Worm (Caenorhabditis elegans) whole organism, young adult: ENCODE data around the gene T01E8.8.

Experiments used
- B0019.2 ChIP-seq: fragments of 200-800 bp; sonication (Bioruptor generic); conservative IDR thresholded peaks from 2 replicates; pipeline ENCODE4 v1.3.6; 2022; ENCODE audit warnings: missing genetic modification reagents, missing genetic modification characterization, missing compliant biosample characterization
- B0035.1 ChIP-seq: sonication (generic microtip); optimal IDR thresholded peaks from 2 replicates; lab custom pipeline; 2016; ENCODE audit warnings: missing genetic modification characterization, mild to moderate bottlenecking, missing compliant biosample characterization, missing genotype, missing genetic modification reagents
- B0261.1 ChIP-seq: sonication (generic microtip); optimal IDR thresholded peaks from 2 replicates; lab custom pipeline; 2016; ENCODE audit warnings: mild to moderate bottlenecking, missing genetic modification characterization, moderate library complexity, missing compliant biosample characterization
- C06A6.2 ChIP-seq: fragments of 200-800 bp; sonication (Bioruptor generic); conservative IDR thresholded peaks from 2 replicates; pipeline ENCODE4 v1.3.6; 2022; ENCODE audit warnings: missing genetic modification characterization, missing compliant biosample characterization
- D2030.7 ChIP-seq: fragments of 200-800 bp; sonication (Bioruptor generic); IDR thresholded peaks from 2 replicates; pipeline ENCODE4 v1.3.6; 2022; ENCODE audit warnings: missing genetic modification reagents, missing genetic modification characterization, missing compliant biosample characterization
- F22D6.2 ChIP-seq: sonication (generic microtip); optimal IDR thresholded peaks from 2 replicates; lab custom pipeline; 2016; ENCODE audit warnings: mild to moderate bottlenecking, missing genetic modification characterization, missing compliant biosample characterization
- F23B12.7 ChIP-seq: sonication (generic microtip); optimal IDR thresholded peaks from 2 replicates; lab custom pipeline; 2017; ENCODE audit warnings: missing genetic modification characterization, mild to moderate bottlenecking, missing compliant biosample characterization, antibody characterized with exemption, moderate library complexity; ENCODE audit not compliant: insufficient read depth
- F37B4.10 ChIP-seq: fragments of 200-800 bp; sonication (Bioruptor generic); IDR thresholded peaks from 2 replicates; pipeline ENCODE4 v1.3.6; 2022; ENCODE audit warnings: missing genetic modification characterization, missing compliant biosample characterization
- F52B5.7 ChIP-seq: sonication (generic microtip); optimal IDR thresholded peaks from 2 replicates; lab custom pipeline; 2016; ENCODE audit warnings: mild to moderate bottlenecking, missing genetic modification characterization, missing compliant biosample characterization
- F55B11.4 ChIP-seq: sonication (generic microtip); optimal IDR thresholded peaks from 2 replicates; lab custom pipeline; 2016; ENCODE audit warnings: missing compliant biosample characterization, missing genetic modification characterization, borderline replicate concordance; ENCODE audit not compliant: insufficient read depth
- F57C9.4 ChIP-seq: sonication (generic microtip); optimal IDR thresholded peaks from 2 replicates; lab custom pipeline; 2017; ENCODE audit warnings: mild to moderate bottlenecking, missing genetic modification characterization, missing compliant biosample characterization
- K11D2.4 ChIP-seq: fragments of 200-800 bp; sonication (Bioruptor generic); IDR thresholded peaks from 2 replicates; pipeline ENCODE4 v1.3.6; 2022; ENCODE audit warnings: missing genetic modification reagents, missing genetic modification characterization, missing compliant biosample characterization
- T07F8.4 ChIP-seq: sonication (generic microtip); optimal IDR thresholded peaks from 2 replicates; lab custom pipeline; 2016; ENCODE audit warnings: mild to moderate bottlenecking, missing genetic modification characterization, moderate library complexity, missing compliant biosample characterization
- Y67H2A.10 ChIP-seq: fragments of 200-800 bp; sonication (Bioruptor generic); conservative IDR thresholded peaks from 2 replicates; pipeline ENCODE4 v1.3.6; 2022; ENCODE audit warnings: missing genetic modification reagents, missing genetic modification characterization, missing compliant biosample characterization
- ZK185.1 ChIP-seq: sonication (generic microtip); optimal IDR thresholded peaks from 2 replicates; lab custom pipeline; 2016; ENCODE audit warnings: mild to moderate bottlenecking, missing genetic modification characterization, missing compliant biosample characterization; ENCODE audit not compliant: poor library complexity, severe bottlenecking
- akir-1 ChIP-seq: fragments of 200-800 bp; sonication (Bioruptor generic); optimal IDR thresholded peaks from 2 replicates; lab custom pipeline; 2018; ENCODE audit warnings: mild to moderate bottlenecking, missing genetic modification characterization, moderate library complexity, missing compliant biosample characterization
- ama-1 ChIP-seq, 3 experiments: fragments of 150-350 bp in 1 of 3; sonication (generic microtip) in 2 of 3; optimal IDR thresholded peaks; 2 replicates each; lab custom pipeline; 2014 to 2018; ENCODE audit warnings: missing biosample characterization in 2 of 3, missing genetic modification characterization in 2 of 3, missing genetic modification reagents in 2 of 3
- aptf-2 ChIP-seq: fragments of 200-800 bp; sonication (Bioruptor generic); conservative IDR thresholded peaks from 2 replicates; pipeline ENCODE4 v1.3.6; 2022; ENCODE audit warnings: missing genetic modification reagents, missing genetic modification characterization, missing compliant biosample characterization
- cebp-1 ChIP-seq, 2 experiments: fragments of 200-800 bp in 1 of 2; sonication (Bioruptor generic) in 1 of 2; sonication (generic microtip) in 1 of 2; IDR thresholded peaks in 1 of 2; optimal IDR thresholded peaks in 1 of 2; 2 replicates each; pipeline versions ENCODE4 v1.3.6 to Lab custom; 2017 to 2022; ENCODE audit warnings: missing compliant biosample characterization in 2 of 2, missing genetic modification characterization in 2 of 2, mild to moderate bottlenecking in 1 of 2, missing genetic modification reagents in 1 of 2, moderate library complexity in 1 of 2
- ceh-100 ChIP-seq: fragments of 200-800 bp; sonication (Bioruptor generic); IDR thresholded peaks from 2 replicates; pipeline ENCODE4 v1.3.6; 2022; ENCODE audit warnings: missing genetic modification reagents, missing genetic modification characterization, missing compliant biosample characterization
- chd-7 ChIP-seq: sonication (generic microtip); optimal IDR thresholded peaks from 2 replicates; lab custom pipeline; 2016; ENCODE audit warnings: mild to moderate bottlenecking, missing genetic modification characterization, moderate library complexity, missing compliant biosample characterization
- efl-1 ChIP-seq: fragments of 150-350 bp; optimal IDR thresholded peaks from 2 replicates; lab custom pipeline; 2014; ENCODE audit warnings: missing biosample characterization, missing genetic modification reagents, missing genetic modification characterization
- egl-18 ChIP-seq: fragments of 200-800 bp; sonication (Bioruptor generic); IDR thresholded peaks from 2 replicates; pipeline ENCODE4 v1.3.6; 2022; ENCODE audit warnings: missing genetic modification reagents, missing genetic modification characterization, missing compliant biosample characterization
- egrh-3 ChIP-seq: fragments of 200-800 bp; sonication (Bioruptor generic); IDR thresholded peaks from 2 replicates; pipeline ENCODE4 v1.3.6; 2022; ENCODE audit warnings: missing genetic modification reagents, missing genetic modification characterization, missing compliant biosample characterization
- gei-17 ChIP-seq: fragments of 200-800 bp; sonication (Bioruptor generic); optimal IDR thresholded peaks from 2 replicates; lab custom pipeline; 2018; ENCODE audit warnings: mild to moderate bottlenecking, missing genetic modification characterization, missing compliant biosample characterization
- hlh-26 ChIP-seq: fragments of 200-800 bp; sonication (Bioruptor generic); conservative IDR thresholded peaks from 2 replicates; pipeline ENCODE4 v1.3.6; 2022; ENCODE audit warnings: missing genetic modification reagents, missing genetic modification characterization, missing compliant biosample characterization
- hsf-1 ChIP-seq: fragments of 200-800 bp; sonication (Bioruptor generic); IDR thresholded peaks from 2 replicates; pipeline ENCODE4 v1.3.6; 2022; ENCODE audit warnings: missing genetic modification reagents, missing genetic modification characterization, missing compliant biosample characterization
- lag-1 ChIP-seq: fragments of 200-800 bp; sonication (Bioruptor generic); IDR thresholded peaks from 2 replicates; pipeline ENCODE4 v1.3.6; 2022; ENCODE audit warnings: missing genetic modification reagents, missing genetic modification characterization, missing compliant biosample characterization
- lin-26 ChIP-seq: fragments of 200-800 bp; sonication (Bioruptor generic); IDR thresholded peaks from 2 replicates; pipeline ENCODE4 v1.3.6; 2022; ENCODE audit warnings: missing genetic modification reagents, missing genetic modification characterization, missing compliant biosample characterization
- lin-35 ChIP-seq, 3 experiments: fragments of 150-350 bp in 2 of 3; sonication (generic microtip) in 1 of 3; optimal IDR thresholded peaks; 2 replicates each; lab custom pipeline; 2014 to 2018; ENCODE audit warnings: missing biosample characterization in 3 of 3, missing genetic modification characterization in 3 of 3, missing genetic modification reagents in 3 of 3
- mcd-1 ChIP-seq: fragments of 200-800 bp; sonication (Bioruptor generic); IDR thresholded peaks from 2 replicates; pipeline ENCODE4 v1.3.6; 2022; ENCODE audit warnings: missing genetic modification reagents, missing genetic modification characterization, missing compliant biosample characterization
- nfya-2 ChIP-seq: fragments of 200-800 bp; sonication (Bioruptor generic); IDR thresholded peaks from 2 replicates; pipeline ENCODE4 v1.3.6; 2022; ENCODE audit warnings: missing genetic modification reagents, missing genetic modification characterization, missing compliant biosample characterization
- pbrm-1 ChIP-seq: fragments of 200-800 bp; sonication (Bioruptor generic); IDR thresholded peaks from 2 replicates; pipeline ENCODE4 v1.3.6; 2022; ENCODE audit warnings: missing genetic modification reagents, missing genetic modification characterization, missing compliant biosample characterization
- pha-4 ChIP-seq: fragments of 150-350 bp; sonication (generic microtip); optimal IDR thresholded peaks from 2 replicates; lab custom pipeline; 2014; ENCODE audit warnings: missing biosample characterization, missing genetic modification reagents, missing genetic modification characterization
- rec-8 ChIP-seq, 2 experiments: sonication (generic microtip); optimal IDR thresholded peaks; 2 replicates each; lab custom pipeline; 2016; ENCODE audit warnings: mild to moderate bottlenecking in 2 of 2, missing genetic modification characterization in 2 of 2, missing genetic modification reagents in 2 of 2, missing genotype in 2 of 2, missing biosample characterization in 1 of 2, missing compliant biosample characterization in 1 of 2, moderate library complexity in 1 of 2
- sdz-38 ChIP-seq: sonication (generic microtip); optimal IDR thresholded peaks from 2 replicates; lab custom pipeline; 2016; ENCODE audit warnings: missing genotype, missing genetic modification characterization, missing compliant biosample characterization
- snpc-1.3 ChIP-seq: sonication (generic microtip); optimal IDR thresholded peaks from 2 replicates; lab custom pipeline; 2017; ENCODE audit warnings: missing genetic modification characterization, mild to moderate bottlenecking, missing compliant biosample characterization, antibody characterized with exemption, moderate library complexity, missing genotype, missing genetic modification reagents; ENCODE audit not compliant: insufficient read depth
- snpc-3.4 ChIP-seq: sonication (generic microtip); optimal IDR thresholded peaks from 2 replicates; lab custom pipeline; 2017; ENCODE audit warnings: missing genetic modification characterization, mild to moderate bottlenecking, missing compliant biosample characterization, antibody characterized with exemption, moderate library complexity, missing genotype, missing genetic modification reagents
- tbp1 ChIP-seq: fragments of 200-800 bp; sonication (Bioruptor generic); optimal IDR thresholded peaks from 2 replicates; lab custom pipeline; 2018; ENCODE audit warnings: mild to moderate bottlenecking, missing genetic modification characterization, missing compliant biosample characterization
- xnd-1 ChIP-seq: sonication (generic microtip); optimal IDR thresholded peaks from 2 replicates; lab custom pipeline; 2016; ENCODE audit warnings: missing genotype, missing genetic modification reagents, missing genetic modification characterization, missing compliant biosample characterization
- zfh-2 ChIP-seq: fragments of 200-800 bp; sonication (Bioruptor generic); conservative IDR thresholded peaks from 2 replicates; pipeline ENCODE4 v1.3.6; 2022; ENCODE audit warnings: missing genetic modification reagents, missing genetic modification characterization, missing compliant biosample characterization
- ztf-18 ChIP-seq: sonication (generic microtip); optimal IDR thresholded peaks from 2 replicates; lab custom pipeline; 2016; ENCODE audit warnings: missing genotype, mild to moderate bottlenecking, missing genetic modification characterization, missing compliant biosample characterization
- ztf-3 ChIP-seq: fragments of 200-800 bp; sonication (Bioruptor generic); optimal IDR thresholded peaks from 2 replicates; lab custom pipeline; 2018; ENCODE audit warnings: mild to moderate bottlenecking, missing genetic modification characterization, missing compliant biosample characterization
- ztf-6 ChIP-seq: fragments of 200-800 bp; sonication (Bioruptor generic); IDR thresholded peaks from 2 replicates; pipeline ENCODE4 v1.3.6; 2022; ENCODE audit warnings: missing genetic modification reagents, missing genetic modification characterization, missing compliant biosample characterization

The T01E8.8 gene

ce11 chrII:10248355-10249041 lies 17.4 kb downstream of the T01E8.8 start, which contains the start of gene atad-3 (continued):
- TF ChIP-seq akir-1 (GFP tag; lab: Kevin White, UChicago) (peak; percentile 77), K11D2.4 (GFP tag; lab: Robert Waterston, UW) (peak; percentile 97), chd-7 (peak; percentile 83), B0261.1 (tag; lab: Kevin White, UChicago) (peak; percentile 10), B0035.1 (tag; lab: Kevin White, UChicago) (peak; percentile 20), F55B11.4 (tag; lab: Kevin White, UChicago) (no peak), nfya-2 (GFP tag; lab: Robert Waterston, UW) (no peak), Y67H2A.10 (peak; percentile 95), xnd-1 (tag; lab: Kevin White, UChicago) (no peak), gei-17 (GFP tag; lab: Kevin White, UChicago) (no peak), T07F8.4 (peak; percentile 36), ZK185.1 (tag; lab: Kevin White, UChicago) (peak; percentile 86), F23B12.7 (tag; lab: Kevin White, UChicago) (peak; percentile 34), cebp-1 (GFP tag; IDR thresholded peaks at IDR 0.05; lab: Robert Waterston, UW) (peak; percentile 89), cebp-1 (tag; optimal IDR thresholded peaks at IDR 0.05; lab: Kevin White, UChicago) (peak; percentile 86), efl-1 (GFP tag; lab: Kevin White, UChicago) (peak; percentile 68), F22D6.2 (tag; lab: Kevin White, UChicago) (peak; percentile 9), mcd-1 (GFP tag; lab: Robert Waterston, UW) (peak; percentile 95), hlh-26 (GFP tag; lab: Robert Waterston, UW) (no peak), F52B5.7 (tag; lab: Kevin White, UChicago) (no peak), ztf-6 (peak; percentile 93), B0019.2 (GFP tag; lab: Robert Waterston, UW) (peak; percentile 95), C06A6.2 (GFP tag; lab: Robert Waterston, UW) (peak; percentile 89), F37B4.10 (GFP tag; lab: Robert Waterston, UW) (0 out of 2 replicates have a peak, but pooled peaks have one; percentile 70), ama-1 (optimal IDR thresholded peaks at IDR 0.05; lab: Kevin White, UChicago) (no peak), ama-1 (GFP tag; optimal IDR thresholded peaks at IDR 0.05; lab: Kevin White, UChicago) (no peak), F57C9.4 (tag; lab: Kevin White, UChicago) (no peak), pbrm-1 (GFP tag; lab: Robert Waterston, UW) (peak; percentile 98), aptf-2 (peak; percentile 94), lag-1 (GFP tag; lab: Robert Waterston, UW) (0 out of 2 replicates have a peak, but pooled peaks have one; percentile 68), tbp1 (GFP tag; lab: Kevin White, UChicago) (peak; percentile 72), sdz-38 (tag; lab: Kevin White, UChicago) (no peak), egrh-3 (GFP tag; lab: Robert Waterston, UW) (peak; percentile 90), egl-18 (peak; percentile 83), ceh-100 (GFP tag; lab: Robert Waterston, UW) (peak; percentile 100), rec-8 (tag; optimal IDR thresholded peaks at IDR 0.05; lab: Kevin White, UChicago) (peak; percentile 23 to 49), zfh-2 (GFP tag; lab: Robert Waterston, UW) (peak; percentile 47; the same call in 1 of the 2 replicates), ztf-3 (GFP tag; lab: Kevin White, UChicago) (no peak), snpc-1.3 (peak; percentile 12), ztf-18 (tag; lab: Kevin White, UChicago) (peak; percentile 98), snpc-3.4 (tag; lab: Kevin White, UChicago) (no peak), hsf-1 (peak; percentile 80; the same call in 1 of the 2 replicates), lin-26 (GFP tag; lab: Robert Waterston, UW) (peak; percentile 95), pha-4 (no peak), D2030.7 (peak; percentile 97), lin-35 (GFP tag; optimal IDR thresholded peaks at IDR 0.05; lab: Kevin White, UChicago) (peak in 2 of 3 experiments; percentile 58 to 83)
